Fruit fly (Drosophila melanogaster) ovary, adult (tissue): ENCODE measurements around the gene Acsf2.

Experiments
- CG17801 ChIP-seq: fragments of 200-800 bp; optimal IDR thresholded peaks from 2 replicates; lab custom pipeline; 2019; ENCODE audit warnings: missing biosample characterization, mild to moderate bottlenecking, missing genetic modification characterization, moderate library complexity; ENCODE audit not compliant: partially characterized antibody

The Acsf2 gene

dm6 chr2L:5337159-5337558, 4.9 kb downstream of the Acsf2 start:
- TF ChIP-seq CG17801 = no peak

- TF ChIP-seq CG17801 = no peak
Measured at dm6 chr2L:5332574-5332973, 9.5 kb downstream of the Acsf2 start.

dm6 chr2L:5329557-5329956, 12.5 kb downstream of the Acsf2 start, which contains the start of gene TotM:
Gene TotM, plus strand, starts transcription at chr2L:5329857.
- TF ChIP-seq CG17801 = no peak

- no peak for TF ChIP-seq CG17801
Measured at dm6 chr2L:5328829-5329499, 13.1 kb downstream of the Acsf2 start, which contains the start of gene CG14022. Gene CG14022, minus strand, starts transcription at chr2L:5328879.

- no peak for TF ChIP-seq CG17801
Measured at dm6 chr2L:5327266-5327621, 14.8 kb downstream of the Acsf2 start.

- peak; percentile 5 for TF ChIP-seq CG17801
Measured at dm6 chr2L:5326414-5327265, 15.4 kb downstream of the Acsf2 start, which contains the start of the genes Ncoa6 and cype. Gene Ncoa6, minus strand, starts transcription at chr2L:5326683. Gene cype, plus strand, starts transcription at chr2L:5327227.

dm6 chr2L:5324958-5325850, 16.8 kb downstream of the Acsf2 start:
- TF ChIP-seq CG17801 = peak; percentile 88

dm6 chr2L:5321014-5321413, 21.0 kb downstream of the Acsf2 start:
- no peak for TF ChIP-seq CG17801

DNA sequence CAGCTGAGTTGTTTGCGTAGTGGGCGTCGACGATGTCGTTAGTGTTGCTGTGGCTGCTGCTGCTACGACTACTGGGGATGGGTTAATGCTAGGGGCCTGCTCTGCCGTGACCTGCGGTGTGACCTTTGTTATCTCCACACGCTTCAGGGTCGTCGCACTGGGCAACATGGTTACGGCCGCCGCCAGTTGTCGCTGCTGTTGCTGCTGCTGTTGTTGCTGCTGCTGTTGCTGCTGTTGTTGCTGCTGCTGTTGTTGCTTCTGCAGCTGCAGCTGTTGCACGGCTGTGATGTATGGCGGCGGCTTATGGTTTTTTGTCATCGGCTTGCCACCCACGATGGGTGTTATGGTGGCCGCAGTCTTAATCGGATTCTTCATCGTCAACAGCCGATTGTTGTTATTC, 22.0 kb downstream of the Acsf2 start:
- TF ChIP-seq CG17801 = no peak

- TF ChIP-seq CG17801 = no peak
Measured at dm6 chr2L:5314630-5315159, 27.3 kb downstream of the Acsf2 start, which contains the start of gene CG14024. Gene CG14024, minus strand, starts transcription at chr2L:5314895.

DNA sequence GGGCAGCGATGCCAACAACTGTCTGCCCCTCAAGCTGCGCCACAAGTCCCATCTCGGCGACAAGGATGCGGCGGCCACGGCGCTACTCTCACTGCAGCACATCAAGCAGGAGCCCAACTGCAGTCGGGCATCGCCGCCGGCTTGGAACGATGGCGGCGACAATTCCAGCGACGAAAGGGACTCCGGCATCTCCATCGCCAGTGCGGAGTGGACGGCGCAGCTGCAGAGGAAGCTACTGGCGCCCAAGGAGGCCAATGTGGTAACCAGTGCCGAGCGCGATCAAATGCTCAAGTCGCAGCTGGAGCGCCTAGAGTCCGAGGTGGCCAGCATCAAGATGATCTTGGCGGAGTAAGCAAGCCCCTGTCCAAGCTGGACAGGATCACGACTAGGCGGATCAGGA, 32.7 kb downstream of the Acsf2 start:
- TF ChIP-seq CG17801 = no peak

- TF ChIP-seq CG17801 = no peak
Measured at dm6 chr2L:5306373-5306997, 35.5 kb downstream of the Acsf2 start.

DNA sequence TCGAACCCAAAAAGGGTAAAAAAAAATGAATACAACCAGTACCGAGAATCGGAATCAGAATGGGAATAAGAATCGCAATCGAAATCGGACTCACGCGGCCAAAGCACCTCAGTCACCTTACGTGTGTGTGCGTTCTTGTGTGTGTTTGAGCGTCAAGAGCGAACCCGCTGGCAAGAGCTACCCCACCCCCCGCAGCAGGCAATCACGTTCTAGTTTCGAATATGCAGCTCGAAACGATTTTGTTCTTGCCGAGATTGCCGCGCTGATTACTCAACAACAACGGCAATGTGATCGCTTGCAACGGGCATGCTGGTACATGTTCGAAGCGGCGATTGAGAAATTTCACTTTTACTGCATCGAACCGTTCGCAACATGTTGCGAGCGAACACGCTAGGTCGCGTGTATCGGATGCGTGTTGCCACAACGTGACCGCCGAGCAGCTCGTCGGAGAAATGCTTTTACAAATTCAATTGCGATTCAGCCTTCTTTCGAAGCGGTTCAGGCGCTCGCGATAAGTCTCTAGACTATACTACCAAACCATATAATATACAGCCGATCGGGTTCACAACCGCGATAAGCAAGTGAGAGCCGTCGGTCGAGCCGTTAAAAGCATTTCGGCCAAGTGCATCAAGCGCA, 36.7 kb downstream of the Acsf2 start:
- TF ChIP-seq CG17801 = peak; percentile 46

dm6 chr2L:5304367-5304766, 37.7 kb downstream of the Acsf2 start:
- no peak for TF ChIP-seq CG17801
